Worm (Caenorhabditis elegans) whole organism, mixed stage, embryonic: ENCODE measurements around the gene ndg-4.
A peak's percentile ranks its signal among the peaks of the same experiment; 100 is the strongest.

ENCODE experiments used
- M03D4.4 ChIP-seq: sonication (generic microtip); optimal IDR thresholded peaks from 2 replicates; lab custom pipeline; 2017; ENCODE audit warnings: mild to moderate bottlenecking, missing genetic modification characterization, missing compliant biosample characterization
- bed-3 ChIP-seq: fragments of 200-800 bp; sonication (Bioruptor generic); optimal IDR thresholded peaks from 3 replicates; lab custom pipeline; 2018; ENCODE audit warnings: mild to moderate bottlenecking, missing genetic modification characterization, moderate library complexity, missing compliant biosample characterization
- blmp-1 ChIP-seq: fragments of 150-350 bp; optimal IDR thresholded peaks from 2 replicates; lab custom pipeline; 2014; ENCODE audit warnings: missing biosample characterization, missing genetic modification characterization
- ceh-39 ChIP-seq: fragments of 150-350 bp; optimal IDR thresholded peaks from 2 replicates; lab custom pipeline; 2014; ENCODE audit warnings: missing biosample characterization, missing genetic modification characterization
- ceh-43 ChIP-seq: fragments of 200-800 bp; sonication (Bioruptor generic); optimal IDR thresholded peaks from 2 replicates; lab custom pipeline; 2018; ENCODE audit warnings: mild to moderate bottlenecking, missing genetic modification characterization, moderate library complexity, missing compliant biosample characterization
- ceh-83 ChIP-seq: fragments of 200-800 bp; sonication (Bioruptor generic); optimal IDR thresholded peaks from 2 replicates; lab custom pipeline; 2018; ENCODE audit warnings: mild to moderate bottlenecking, missing genetic modification characterization, missing compliant biosample characterization
- ces-1 ChIP-seq: fragments of 150-350 bp; optimal IDR thresholded peaks from 2 replicates; lab custom pipeline; 2014; ENCODE audit warnings: missing biosample characterization, missing genetic modification reagents, missing genetic modification characterization
- cnd-1 ChIP-seq: fragments of 200-800 bp; sonication (Bioruptor generic); optimal IDR thresholded peaks from 2 replicates; lab custom pipeline; 2018; ENCODE audit warnings: mild to moderate bottlenecking, missing genetic modification characterization, missing compliant biosample characterization
- drap-1 ChIP-seq: fragments of 200-800 bp; sonication (Bioruptor generic); optimal IDR thresholded peaks from 3 replicates; lab custom pipeline; 2018; ENCODE audit warnings: mild to moderate bottlenecking, missing genetic modification characterization, missing compliant biosample characterization
- elt-1 ChIP-seq: sonication (generic microtip); optimal IDR thresholded peaks from 2 replicates; lab custom pipeline; 2017; ENCODE audit warnings: missing genetic modification characterization, mild to moderate bottlenecking, missing compliant biosample characterization, antibody characterized with exemption, moderate library complexity, borderline replicate concordance; ENCODE audit not compliant: insufficient read depth
- elt-3 ChIP-seq: fragments of 150-350 bp; optimal IDR thresholded peaks from 2 replicates; lab custom pipeline; 2014; ENCODE audit warnings: missing biosample characterization, missing genetic modification characterization
- flh-1 ChIP-seq: fragments of 200-800 bp; sonication (Bioruptor generic); optimal IDR thresholded peaks from 2 replicates; lab custom pipeline; 2018; ENCODE audit warnings: mild to moderate bottlenecking, missing genetic modification characterization, moderate library complexity, missing compliant biosample characterization
- ham-2 ChIP-seq: fragments of 200-800 bp; sonication (Bioruptor generic); optimal IDR thresholded peaks from 2 replicates; lab custom pipeline; 2018; ENCODE audit warnings: mild to moderate bottlenecking, missing genetic modification characterization, missing compliant biosample characterization
- hlh-1 ChIP-seq: fragments of 150-350 bp; optimal IDR thresholded peaks from 2 replicates; lab custom pipeline; 2014; ENCODE audit warnings: missing biosample characterization, missing genetic modification reagents, missing genetic modification characterization
- lin-13 ChIP-seq: fragments of 150-350 bp; optimal IDR thresholded peaks from 2 replicates; lab custom pipeline; 2014; ENCODE audit warnings: missing biosample characterization, missing genetic modification characterization
- lin-32 ChIP-seq: fragments of 200-800 bp; sonication (Bioruptor generic); optimal IDR thresholded peaks from 2 replicates; lab custom pipeline; 2018; ENCODE audit warnings: mild to moderate bottlenecking, missing genetic modification characterization, missing compliant biosample characterization
- lsy-2 ChIP-seq: fragments of 150-350 bp; optimal IDR thresholded peaks from 2 replicates; lab custom pipeline; 2014; ENCODE audit warnings: missing biosample characterization, missing genetic modification characterization
- mab-5 ChIP-seq: fragments of 150-350 bp; optimal IDR thresholded peaks from 2 replicates; lab custom pipeline; 2014; ENCODE audit warnings: missing biosample characterization, missing genetic modification characterization
- mep-1 ChIP-seq: fragments of 150-350 bp; optimal IDR thresholded peaks from 2 replicates; lab custom pipeline; 2017; ENCODE audit warnings: missing biosample characterization, missing genetic modification reagents, missing genetic modification characterization, inconsistent platforms
- mls-2 ChIP-seq: sonication (generic microtip); optimal IDR thresholded peaks from 2 replicates; lab custom pipeline; 2016; ENCODE audit warnings: mild to moderate bottlenecking, missing genetic modification characterization, moderate library complexity, missing compliant biosample characterization
- nhr-12 ChIP-seq: fragments of 150-350 bp; optimal IDR thresholded peaks from 2 replicates; lab custom pipeline; 2014; ENCODE audit warnings: missing biosample characterization, missing genetic modification characterization
- nhr-2 ChIP-seq: fragments of 150-350 bp; optimal IDR thresholded peaks from 2 replicates; lab custom pipeline; 2014; ENCODE audit warnings: missing biosample characterization, missing genetic modification characterization
- nhr-237 ChIP-seq: fragments of 150-350 bp; optimal IDR thresholded peaks from 2 replicates; lab custom pipeline; 2014; ENCODE audit warnings: missing biosample characterization, missing genetic modification characterization
- nhr-28 ChIP-seq: fragments of 150-350 bp; optimal IDR thresholded peaks from 2 replicates; lab custom pipeline; 2014; ENCODE audit warnings: missing biosample characterization, missing genetic modification characterization
- nhr-76 ChIP-seq: sonication (generic microtip); optimal IDR thresholded peaks from 2 replicates; lab custom pipeline; 2017; ENCODE audit warnings: missing biosample characterization, missing genetic modification characterization
- pha-4 ChIP-seq: fragments of 150-350 bp; optimal IDR thresholded peaks from 2 replicates; lab custom pipeline; 2018; ENCODE audit warnings: missing biosample characterization, missing genetic modification reagents, missing genetic modification characterization
- sem-2 ChIP-seq: fragments of 200-800 bp; sonication (Bioruptor generic); optimal IDR thresholded peaks from 2 replicates; lab custom pipeline; 2018; ENCODE audit warnings: mild to moderate bottlenecking, missing genetic modification characterization, missing compliant biosample characterization
- snpc-4 ChIP-seq: fragments of 150-350 bp; optimal IDR thresholded peaks from 2 replicates; lab custom pipeline; 2014; ENCODE audit warnings: missing biosample characterization, missing genetic modification characterization
- sptf-1 ChIP-seq: sonication (generic microtip); optimal IDR thresholded peaks from 2 replicates; lab custom pipeline; 2017; ENCODE audit warnings: mild to moderate bottlenecking, missing genetic modification characterization, moderate library complexity, missing compliant biosample characterization
- tbx-8 ChIP-seq: fragments of 200-800 bp; sonication (Bioruptor generic); optimal IDR thresholded peaks from 2 replicates; lab custom pipeline; 2018; ENCODE audit warnings: mild to moderate bottlenecking, missing genetic modification characterization, moderate library complexity, missing compliant biosample characterization
- unc-120 ChIP-seq: sonication (generic microtip); optimal IDR thresholded peaks from 2 replicates; lab custom pipeline; 2017; ENCODE audit warnings: missing genetic modification characterization, missing compliant biosample characterization; ENCODE audit not compliant: poor library complexity, severe bottlenecking
- unc-39 ChIP-seq: fragments of 150-350 bp; optimal IDR thresholded peaks from 2 replicates; lab custom pipeline; 2014; ENCODE audit warnings: missing biosample characterization, missing genetic modification characterization
- unc-62 ChIP-seq: fragments of 150-350 bp; optimal IDR thresholded peaks from 2 replicates; lab custom pipeline; 2014; ENCODE audit warnings: missing biosample characterization, missing genetic modification reagents, missing genetic modification characterization
- zip-8 ChIP-seq: fragments of 150-350 bp; optimal IDR thresholded peaks from 2 replicates; lab custom pipeline; 2014; ENCODE audit warnings: missing biosample characterization, missing genetic modification characterization
- ztf-11 ChIP-seq: fragments of 150-350 bp; optimal IDR thresholded peaks from 2 replicates; lab custom pipeline; 2014; ENCODE audit warnings: missing biosample characterization, missing genetic modification characterization

Gene ndg-4

DNA sequence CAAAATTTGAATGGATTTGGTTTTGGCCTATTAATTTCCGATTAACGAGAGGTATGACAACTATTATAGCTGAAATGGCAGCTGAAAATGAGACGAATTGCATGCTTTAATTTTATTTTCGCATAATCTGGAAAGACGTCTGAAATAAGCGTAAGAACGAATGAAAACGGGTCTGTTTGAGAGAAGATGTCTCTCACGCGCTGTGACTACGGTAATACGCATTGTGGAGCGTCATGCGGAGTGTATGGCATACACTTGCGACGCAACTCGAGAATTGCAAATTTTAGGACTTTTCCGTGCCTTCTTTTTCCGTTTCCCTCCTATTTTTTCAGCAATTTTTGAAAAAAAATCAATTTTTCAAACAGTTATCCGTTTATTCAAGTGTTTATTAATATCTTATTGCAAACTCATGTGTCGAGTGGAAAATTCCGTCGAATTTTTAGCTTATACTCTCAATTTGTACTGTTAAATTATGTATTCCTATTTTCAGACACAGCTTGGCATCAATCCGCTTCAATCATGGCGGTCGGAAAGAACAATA, 8.3 kb upstream of the ndg-4 start, which contains the start of gene rps-1 (continued):
- TF ChIP-seq unc-39 (tag; lab: Kevin White, UChicago): no peak

ce11 chrIII:4474908-4475307, 7.7 kb upstream of the ndg-4 start, which contains the start of gene ifet-1:
TSS of gene ifet-1 (minus strand) at chrIII:4475150.
- TF ChIP-seq mls-2: no peak
- TF ChIP-seq M03D4.4 (tag; lab: Kevin White, UChicago): no peak
- no peak for TF ChIP-seq ces-1 (GFP tag; lab: Kevin White, UChicago)

- no peak for TF ChIP-seq zip-8 (tag; lab: Kevin White, UChicago)
- TF ChIP-seq unc-39 (tag; lab: Kevin White, UChicago): peak; percentile 40
- peak; percentile 78 for TF ChIP-seq ham-2 (GFP tag; lab: Kevin White, UChicago)
- TF ChIP-seq nhr-2: peak; percentile 20
- TF ChIP-seq ceh-83 (GFP tag; lab: Kevin White, UChicago): peak; percentile 97
- TF ChIP-seq sptf-1 (tag; lab: Kevin White, UChicago): peak; percentile 96
- peak; percentile 96 for TF ChIP-seq mls-2
- no peak for TF ChIP-seq blmp-1 (tag; lab: Kevin White, UChicago)
- peak; percentile 90 for TF ChIP-seq drap-1 (GFP tag; lab: Kevin White, UChicago)
- TF ChIP-seq unc-120 (tag; lab: Kevin White, UChicago): peak; percentile 85
- TF ChIP-seq snpc-4 (tag; lab: Kevin White, UChicago): no peak
- peak; percentile 54 for TF ChIP-seq nhr-12 (tag; lab: Kevin White, UChicago)
- TF ChIP-seq tbx-8 (GFP tag; lab: Kevin White, UChicago): peak; percentile 82
- TF ChIP-seq elt-3 (tag; lab: Kevin White, UChicago): no peak
- TF ChIP-seq unc-62 (GFP tag; lab: Kevin White, UChicago): peak; percentile 10
- TF ChIP-seq lsy-2 (tag; lab: Kevin White, UChicago): peak; percentile 45
- TF ChIP-seq cnd-1 (tag; lab: Kevin White, UChicago): peak; percentile 95
- TF ChIP-seq elt-1 (tag; lab: Kevin White, UChicago): no peak
- TF ChIP-seq ztf-11 (tag; lab: Kevin White, UChicago): peak; percentile 16
- TF ChIP-seq ces-1 (GFP tag; lab: Kevin White, UChicago): peak; percentile 17
- TF ChIP-seq ceh-39 (tag; lab: Kevin White, UChicago): peak; percentile 52
- TF ChIP-seq lin-13 (tag; lab: Kevin White, UChicago): peak; percentile 30
- TF ChIP-seq flh-1 (GFP tag; lab: Kevin White, UChicago): peak; percentile 76
- TF ChIP-seq sem-2: peak; percentile 90
- TF ChIP-seq mep-1 (tag; lab: Kevin White, UChicago): peak; percentile 73
- no peak for TF ChIP-seq nhr-28 (tag; lab: Kevin White, UChicago)
- TF ChIP-seq lin-32 (GFP tag; lab: Kevin White, UChicago): peak; percentile 83
- TF ChIP-seq hlh-1: peak; percentile 20
- no peak for TF ChIP-seq mab-5 (tag; lab: Kevin White, UChicago)
- peak; percentile 85 for TF ChIP-seq ceh-43 (GFP tag; lab: Kevin White, UChicago)
- peak; percentile 94 for TF ChIP-seq M03D4.4 (tag; lab: Kevin White, UChicago)
- peak; percentile 37 for TF ChIP-seq pha-4
- peak; percentile 81 for TF ChIP-seq bed-3 (GFP tag; lab: Kevin White, UChicago)
- TF ChIP-seq nhr-237 (tag; lab: Kevin White, UChicago): no peak
- no peak for TF ChIP-seq nhr-76 (tag; lab: Kevin White, UChicago)
- TF ChIP-seq, all 35 proteins: peak for 26
These were observed 3.6 kb upstream of the ndg-4 start for ce11 chrIII:4470793-4471192.

ce11 chrIII:4468812-4469211, 1.6 kb upstream of the ndg-4 start, which contains the start of gene mstr-2:
TSS of gene mstr-2 (plus strand) at chrIII:4469112.
- TF ChIP-seq ceh-43 (GFP tag; lab: Kevin White, UChicago) (no peak), ztf-11 (tag; lab: Kevin White, UChicago) (no peak), nhr-2 (peak; percentile 25)
